Fruit fly (Drosophila melanogaster) whole organism, pupa: ENCODE results near the gene CG32708.

Experiments
- CG10348 ChIP-seq: fragments of 200-800 bp; sonication (Bioruptor generic); IDR thresholded peaks from 2 replicates; pipeline ENCODE4 v1.3.6; 2022; ENCODE audit warnings: missing biosample characterization, missing genetic modification characterization
- CG12605 ChIP-seq: fragments of 200-800 bp; sonication (Bioruptor generic); IDR thresholded peaks from 2 replicates; pipeline ENCODE4 v1.3.6; 2022; ENCODE audit warnings: missing biosample characterization, missing genetic modification characterization
- CG13204 ChIP-seq: fragments of 200-800 bp; sonication (Bioruptor generic); optimal IDR thresholded peaks from 2 replicates; lab custom pipeline; 2018; ENCODE audit warnings: missing biosample characterization, mild to moderate bottlenecking, missing genetic modification characterization, moderate library complexity
- CG14655 ChIP-seq: fragments of 200-800 bp; sonication (Bioruptor generic); optimal IDR thresholded peaks from 3 replicates; lab custom pipeline; 2017; ENCODE audit warnings: mild to moderate bottlenecking, missing biosample characterization, missing genetic modification reagents, missing genetic modification characterization
- CG15710 ChIP-seq: fragments of 200-800 bp; sonication (Bioruptor generic); optimal IDR thresholded peaks from 2 replicates; lab custom pipeline; 2018; ENCODE audit warnings: missing biosample characterization, mild to moderate bottlenecking, missing genetic modification characterization, moderate library complexity
- CG17806 ChIP-seq: fragments of 200-800 bp; sonication (Bioruptor generic); optimal IDR thresholded peaks from 2 replicates; lab custom pipeline; 2018; ENCODE audit warnings: missing biosample characterization, mild to moderate bottlenecking, missing genetic modification characterization, moderate library complexity
- CG32121 ChIP-seq: fragments of 200-800 bp; sonication (Bioruptor generic); IDR thresholded peaks from 2 replicates; pipeline ENCODE4 v1.3.6; 2022; ENCODE audit warnings: missing biosample characterization, missing genetic modification characterization
- CG34367 ChIP-seq: fragments of 200-800 bp; sonication (Bioruptor generic); optimal IDR thresholded peaks from 2 replicates; lab custom pipeline; 2018; ENCODE audit warnings: missing biosample characterization, mild to moderate bottlenecking, missing genetic modification characterization
- CG4496 ChIP-seq: fragments of 200-800 bp; sonication (Bioruptor generic); IDR thresholded peaks from 3 replicates; pipeline ENCODE4 v1.3.6; 2022; ENCODE audit warnings: missing biosample characterization, missing genetic modification characterization
- CG8159 ChIP-seq: fragments of 200-800 bp; sonication (Bioruptor generic); optimal IDR thresholded peaks from 3 replicates; lab custom pipeline; 2018; ENCODE audit warnings: missing biosample characterization, mild to moderate bottlenecking, missing genetic modification characterization, moderate library complexity
- CG8301 ChIP-seq: fragments of 200-800 bp; sonication (Bioruptor generic); optimal IDR thresholded peaks from 2 replicates; lab custom pipeline; 2018; ENCODE audit warnings: missing biosample characterization, mild to moderate bottlenecking, missing genetic modification characterization
- CG9948 ChIP-seq: fragments of 200-800 bp; sonication (Bioruptor generic); optimal IDR thresholded peaks from 2 replicates; lab custom pipeline; 2018; ENCODE audit warnings: missing biosample characterization, mild to moderate bottlenecking, missing genetic modification characterization, moderate library complexity
- D1 ChIP-seq: fragments of 200-800 bp; sonication (Bioruptor generic); optimal IDR thresholded peaks from 2 replicates; lab custom pipeline; 2018; ENCODE audit warnings: missing biosample characterization, mild to moderate bottlenecking, missing genetic modification characterization, moderate library complexity
- EcR ChIP-seq: fragments of 200-800 bp; sonication (Bioruptor generic); optimal IDR thresholded peaks from 3 replicates; lab custom pipeline; 2019; ENCODE audit warnings: missing biosample characterization, missing genetic modification characterization, mild to moderate bottlenecking, moderate library complexity, missing genetic modification reagents
- Ets98B ChIP-seq: fragments of 200-800 bp; sonication (Bioruptor generic); IDR thresholded peaks from 2 replicates; pipeline ENCODE4 v1.3.6; 2022; ENCODE audit warnings: missing biosample characterization, missing genetic modification characterization
- Pif1A ChIP-seq: fragments of 200-800 bp; sonication (Bioruptor generic); optimal IDR thresholded peaks from 3 replicates; lab custom pipeline; 2016; ENCODE audit warnings: missing biosample characterization, missing genetic modification characterization
- Pif1B ChIP-seq: fragments of 200-800 bp; sonication (Bioruptor generic); optimal IDR thresholded peaks from 3 replicates; lab custom pipeline; 2016; ENCODE audit warnings: missing biosample characterization, missing genetic modification characterization
- Snoo ChIP-seq: fragments of 200-800 bp; sonication (Bioruptor generic); optimal IDR thresholded peaks from 3 replicates; lab custom pipeline; 2017; ENCODE audit warnings: missing biosample characterization, mild to moderate bottlenecking, missing genetic modification characterization, inconsistent platforms
- fd96Ca ChIP-seq: fragments of 200-800 bp; sonication (Bioruptor generic); IDR thresholded peaks from 3 replicates; pipeline ENCODE4 v1.3.6; 2022; ENCODE audit warnings: missing biosample characterization, missing genetic modification characterization
- gl ChIP-seq: fragments of 200-800 bp; sonication (Bioruptor generic); optimal IDR thresholded peaks from 2 replicates; lab custom pipeline; 2018; ENCODE audit warnings: missing biosample characterization, mild to moderate bottlenecking, missing genetic modification characterization
- rn ChIP-seq: fragments of 200-800 bp; sonication (Bioruptor generic); IDR thresholded peaks from 2 replicates; pipeline ENCODE4 v1.3.6; 2022; ENCODE audit warnings: missing biosample characterization, missing genetic modification characterization

CG32708 gene

DNA sequence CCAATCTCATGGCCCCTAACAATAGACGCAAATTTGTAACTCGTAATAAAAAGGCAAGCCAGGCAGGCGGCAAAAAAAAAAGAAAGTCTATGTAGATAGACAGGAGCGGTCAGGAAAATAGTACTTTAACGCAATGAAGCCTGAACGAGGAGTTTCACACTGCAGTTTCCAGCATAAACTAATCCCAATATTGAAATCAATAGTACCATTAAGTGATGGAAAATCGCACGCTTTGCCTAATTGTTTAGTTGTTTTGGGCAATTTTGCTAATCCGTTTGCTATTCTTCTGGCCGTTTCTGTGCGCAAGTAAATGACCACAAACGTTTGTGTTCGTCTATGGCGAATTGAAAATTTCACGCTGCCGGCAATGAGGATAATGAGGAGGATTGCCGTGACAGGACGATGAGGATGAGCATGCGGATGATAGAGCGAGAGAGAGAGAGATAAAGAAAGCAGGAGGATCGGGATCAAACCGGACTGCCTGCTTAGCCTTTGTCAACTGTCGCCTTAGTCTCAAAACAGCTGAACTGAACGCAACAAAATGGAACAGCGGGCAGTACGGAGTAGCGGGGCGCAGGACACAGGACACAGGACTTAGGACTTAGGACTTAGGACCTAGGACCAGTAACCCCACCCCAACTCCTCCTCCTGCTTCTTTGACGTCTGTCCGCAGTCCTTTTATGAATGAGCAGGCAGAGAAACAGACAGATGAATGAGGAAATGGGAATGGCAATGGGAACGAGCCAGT lies 41.7 kb downstream of the CG32708 start:
- TF ChIP-seq Ets98B (GFP tag; lab: Robert Waterston, UW) (no peak), CG14655 (GFP tag; lab: Kevin White, UChicago) (peak; percentile 10)

DNA sequence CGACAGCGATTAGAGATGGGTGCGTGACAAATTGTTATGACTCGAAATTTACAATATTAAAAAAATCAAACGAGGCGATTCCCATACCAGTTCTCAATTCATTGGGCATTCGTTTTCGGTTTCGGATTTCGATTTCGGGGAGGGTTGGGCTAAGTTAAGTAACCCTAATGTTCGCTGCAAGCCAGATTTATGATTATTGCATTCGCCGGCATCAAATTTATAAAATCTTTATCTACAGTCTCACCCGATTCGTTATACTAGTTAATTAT lies 42.2 kb downstream of the CG32708 start:
- TF ChIP-seq Snoo (tag; lab: Kevin White, UChicago) (no peak), CG15710 (tag; lab: Kevin White, UChicago) (no peak), Pif1A (GFP tag; lab: Kevin White, UChicago) (no peak), CG12605 (no peak), gl (tag; lab: Kevin White, UChicago) (no peak), Ets98B (GFP tag; lab: Robert Waterston, UW) (no peak), CG32121 (GFP tag; lab: Robert Waterston, UW) (no peak), CG9948 (tag; lab: Kevin White, UChicago) (no peak), EcR (GFP tag; lab: Kevin White, UChicago) (no peak), D1 (tag; lab: Kevin White, UChicago) (no peak), Pif1B (GFP tag; lab: Kevin White, UChicago) (no peak), CG10348 (GFP tag; lab: Robert Waterston, UW) (no peak), CG4496 (no peak), CG13204 (GFP tag; lab: Kevin White, UChicago) (no peak), rn (GFP tag; lab: Robert Waterston, UW) (no peak)

DNA sequence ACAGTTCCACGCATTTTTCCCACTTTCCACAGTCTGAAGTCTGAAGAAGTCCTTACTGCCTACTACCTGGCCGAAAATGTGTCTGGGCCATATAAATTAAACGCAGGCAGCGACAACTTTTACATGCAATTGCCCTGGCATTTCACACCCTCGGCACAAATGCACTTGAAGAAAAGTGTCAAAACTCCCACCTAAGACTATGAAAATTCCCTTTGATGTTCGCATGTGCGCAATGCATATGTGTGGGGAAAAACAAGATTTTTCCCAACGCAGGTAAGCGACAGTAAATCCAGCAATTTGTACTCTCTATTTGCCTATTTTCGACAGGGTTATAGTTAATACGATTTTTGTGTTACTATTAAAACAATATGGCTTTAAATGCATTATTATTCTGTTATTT lies 43.7 kb downstream of the CG32708 start:
- TF ChIP-seq Snoo (tag; lab: Kevin White, UChicago) (no peak), CG10348 (GFP tag; lab: Robert Waterston, UW) (no peak), Pif1A (GFP tag; lab: Kevin White, UChicago) (no peak), Ets98B (GFP tag; lab: Robert Waterston, UW) (no peak), CG34367 (tag; lab: Kevin White, UChicago) (no peak), D1 (tag; lab: Kevin White, UChicago) (no peak), CG12605 (no peak), CG9948 (tag; lab: Kevin White, UChicago) (no peak), CG14655 (GFP tag; lab: Kevin White, UChicago) (no peak), CG32121 (GFP tag; lab: Robert Waterston, UW) (no peak), CG15710 (tag; lab: Kevin White, UChicago) (no peak), CG8159 (tag; lab: Kevin White, UChicago) (no peak), rn (GFP tag; lab: Robert Waterston, UW) (no peak), CG4496 (no peak), EcR (GFP tag; lab: Kevin White, UChicago) (no peak), gl (tag; lab: Kevin White, UChicago) (no peak), CG13204 (GFP tag; lab: Kevin White, UChicago) (no peak)
- TF ChIP-seq, all 21 proteins: peak for 0

DNA sequence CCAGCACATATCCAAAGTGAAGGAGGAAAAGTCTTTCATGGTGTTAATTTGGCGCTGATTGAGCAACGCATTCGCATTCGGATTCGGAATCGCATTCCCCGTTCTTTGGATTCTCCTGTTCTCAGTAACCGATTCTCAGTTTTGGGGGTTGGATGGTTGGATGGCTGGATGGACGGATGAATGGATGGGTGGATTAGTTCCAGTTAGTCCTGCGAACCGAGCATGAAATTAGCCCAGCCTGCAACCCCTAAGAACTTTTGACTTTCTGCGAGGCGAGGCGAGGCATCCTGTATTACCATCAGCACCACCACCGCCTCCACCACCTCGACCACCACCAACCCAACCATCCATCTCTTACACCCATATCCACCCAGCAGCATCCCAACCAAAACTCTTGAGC lies 44.5 kb downstream of the CG32708 start:
- no peak for TF ChIP-seq Pif1A (GFP tag; lab: Kevin White, UChicago)
- no peak for TF ChIP-seq CG12605
- no peak for TF ChIP-seq D1 (tag; lab: Kevin White, UChicago)
- no peak for TF ChIP-seq CG13204 (GFP tag; lab: Kevin White, UChicago)
- no peak for TF ChIP-seq CG17806 (tag; lab: Kevin White, UChicago)
- TF ChIP-seq CG32121 (GFP tag; lab: Robert Waterston, UW): no peak

DNA sequence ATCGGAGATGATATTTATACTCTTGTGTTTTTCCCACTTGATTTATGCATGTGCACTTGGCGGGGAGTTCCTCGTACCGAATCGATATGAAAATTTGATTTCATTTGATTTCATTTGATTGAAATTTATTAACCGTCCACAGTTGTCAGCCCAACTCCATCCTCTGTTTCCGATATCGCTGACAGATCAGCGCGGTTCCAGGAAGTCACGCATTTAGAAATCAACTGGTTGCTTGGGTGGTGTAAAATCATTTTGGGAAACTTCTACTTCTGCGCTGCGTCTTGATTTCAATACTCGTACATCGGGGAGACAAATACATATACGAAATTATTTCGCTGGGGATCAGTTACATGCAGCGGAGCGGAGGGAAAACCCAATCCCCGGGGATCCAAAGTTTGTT lies 45.8 kb downstream of the CG32708 start:
- TF ChIP-seq CG10348 (GFP tag; lab: Robert Waterston, UW) (no peak), CG8159 (tag; lab: Kevin White, UChicago) (no peak), fd96Ca (GFP tag; lab: Robert Waterston, UW) (no peak), CG4496 (no peak), CG12605 (no peak)

DNA sequence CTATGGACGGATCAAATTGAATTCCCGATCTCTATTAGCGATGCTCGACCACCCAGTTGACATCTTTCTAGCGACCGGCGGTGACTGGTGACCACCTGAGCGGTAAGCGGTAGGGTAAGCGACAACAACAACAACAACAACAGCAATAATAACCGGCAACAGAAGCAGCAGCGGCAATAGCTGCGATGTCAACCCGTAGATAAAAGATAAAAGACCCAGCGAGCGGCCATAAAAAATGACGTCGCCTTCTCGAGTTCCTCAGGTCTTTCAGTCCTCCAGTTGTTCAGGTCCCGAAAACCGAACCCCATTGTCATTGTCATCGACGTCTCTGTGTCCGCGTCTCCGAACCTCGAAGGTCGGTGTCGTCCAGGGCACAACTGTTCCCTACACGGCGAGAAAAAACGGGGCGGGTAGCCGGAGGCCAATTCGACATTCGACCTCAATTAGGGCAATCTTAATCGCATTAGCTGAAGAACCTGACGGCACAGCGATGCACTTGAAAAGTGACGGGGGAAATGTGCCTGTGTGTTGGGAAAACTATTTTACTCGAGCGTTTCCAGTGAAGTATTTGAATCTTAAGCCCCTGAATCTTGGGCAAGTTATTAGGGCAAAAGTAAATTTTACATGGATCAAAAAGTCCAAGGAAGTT lies 47.0 kb downstream of the CG32708 start:
- TF ChIP-seq D1 (tag; lab: Kevin White, UChicago): no peak
- no peak for TF ChIP-seq CG9948 (tag; lab: Kevin White, UChicago)
- no peak for TF ChIP-seq CG17806 (tag; lab: Kevin White, UChicago)
- no peak for TF ChIP-seq CG12605
- no peak for TF ChIP-seq Snoo (tag; lab: Kevin White, UChicago)
- TF ChIP-seq CG13204 (GFP tag; lab: Kevin White, UChicago): no peak
- TF ChIP-seq CG34367 (tag; lab: Kevin White, UChicago): no peak
- no peak for TF ChIP-seq CG8159 (tag; lab: Kevin White, UChicago)
- no peak for TF ChIP-seq CG4496
- no peak for TF ChIP-seq gl (tag; lab: Kevin White, UChicago)
- no peak for TF ChIP-seq Pif1A (GFP tag; lab: Kevin White, UChicago)
- TF ChIP-seq fd96Ca (GFP tag; lab: Robert Waterston, UW): no peak
- TF ChIP-seq rn (GFP tag; lab: Robert Waterston, UW): no peak
- no peak for TF ChIP-seq CG14655 (GFP tag; lab: Kevin White, UChicago)
- TF ChIP-seq EcR (GFP tag; lab: Kevin White, UChicago): no peak
- no peak for TF ChIP-seq CG15710 (tag; lab: Kevin White, UChicago)
- no peak for TF ChIP-seq CG8301 (tag; lab: Kevin White, UChicago)
- no peak for TF ChIP-seq Pif1B (GFP tag; lab: Kevin White, UChicago)
- no peak for TF ChIP-seq CG10348 (GFP tag; lab: Robert Waterston, UW)
- TF ChIP-seq CG32121 (GFP tag; lab: Robert Waterston, UW): no peak
